Worm (Caenorhabditis elegans) whole organism, L3 larva: ENCODE data around the gene cdk-5.
A peak's percentile ranks its signal among the peaks of the same experiment; 100 is the strongest.

Source experiments
- R02D3.7 ChIP-seq: fragments of 150-350 bp; optimal IDR thresholded peaks from 2 replicates; lab custom pipeline; 2014; ENCODE audit warnings: missing biosample characterization, missing genetic modification characterization
- aly-2 ChIP-seq: fragments of 150-350 bp; optimal IDR thresholded peaks from 2 replicates; lab custom pipeline; 2014; ENCODE audit warnings: missing biosample characterization, missing genetic modification characterization
- ama-1 ChIP-seq: fragments of 150-350 bp; optimal IDR thresholded peaks from 2 replicates; lab custom pipeline; 2018
- ceh-16 ChIP-seq: sonication (generic microtip); optimal IDR thresholded peaks from 2 replicates; lab custom pipeline; 2017; ENCODE audit warnings: missing biosample characterization, missing genetic modification characterization
- ceh-28 ChIP-seq: fragments of 150-350 bp; optimal IDR thresholded peaks from 2 replicates; lab custom pipeline; 2014; ENCODE audit warnings: missing biosample characterization, missing genetic modification reagents, missing genetic modification characterization
- ceh-82 ChIP-seq: fragments of 150-350 bp; optimal IDR thresholded peaks from 2 replicates; lab custom pipeline; 2014; ENCODE audit warnings: missing biosample characterization, missing genetic modification characterization
- ceh-9 ChIP-seq: sonication (generic microtip); optimal IDR thresholded peaks from 2 replicates; lab custom pipeline; 2018; ENCODE audit warnings: missing biosample characterization, missing genetic modification characterization
- daf-12 ChIP-seq: fragments of 150-350 bp; optimal IDR thresholded peaks from 2 replicates; lab custom pipeline; 2014; ENCODE audit warnings: missing biosample characterization, missing genetic modification reagents, missing genetic modification characterization
- elt-2 ChIP-seq: sonication (generic microtip); optimal IDR thresholded peaks from 2 replicates; lab custom pipeline; 2016; ENCODE audit warnings: missing genetic modification reagents, mild to moderate bottlenecking, missing genetic modification characterization, missing compliant biosample characterization
- elt-3 ChIP-seq, 3 experiments: fragments of 150-350 bp in 1 of 3; sonication (generic microtip) in 2 of 3; optimal IDR thresholded peaks; 2 replicates in 2 of 3; 4 replicates in 1 of 3; lab custom pipeline; 2014 to 2017; ENCODE audit warnings: missing biosample characterization in 3 of 3, missing genetic modification characterization in 3 of 3
- eor-1 ChIP-seq, 2 experiments: fragments of 150-350 bp; optimal IDR thresholded peaks; 2 replicates each; lab custom pipeline; 2014 to 2018; ENCODE audit warnings: missing biosample characterization in 2 of 2, missing genetic modification characterization in 2 of 2
- fkh-10 ChIP-seq: sonication (generic microtip); optimal IDR thresholded peaks from 2 replicates; lab custom pipeline; 2017; ENCODE audit warnings: missing biosample characterization, missing genetic modification reagents, missing genetic modification characterization
- fkh-2 ChIP-seq: fragments of 150-350 bp; optimal IDR thresholded peaks from 2 replicates; lab custom pipeline; 2014; ENCODE audit warnings: missing biosample characterization, missing genetic modification reagents, missing genetic modification characterization
- hmg-11 ChIP-seq: sonication (generic microtip); optimal IDR thresholded peaks from 2 replicates; lab custom pipeline; 2016; ENCODE audit warnings: missing genetic modification characterization, missing compliant biosample characterization
- lin-15B ChIP-seq: fragments of 150-350 bp; optimal IDR thresholded peaks from 2 replicates; lab custom pipeline; 2014; ENCODE audit warnings: missing biosample characterization, missing genetic modification characterization
- lin-39 ChIP-seq: fragments of 150-350 bp; optimal IDR thresholded peaks from 2 replicates; lab custom pipeline; 2018; ENCODE audit warnings: missing biosample characterization, missing genetic modification reagents, missing genetic modification characterization
- lsy-12 ChIP-seq: sonication (generic microtip); optimal IDR thresholded peaks from 2 replicates; lab custom pipeline; 2016; ENCODE audit warnings: mild to moderate bottlenecking, missing genetic modification characterization, missing compliant biosample characterization
- mdl-1 ChIP-seq: fragments of 150-350 bp; optimal IDR thresholded peaks from 2 replicates; lab custom pipeline; 2014; ENCODE audit warnings: missing biosample characterization, missing genetic modification characterization
- mml-1 ChIP-seq: fragments of 150-350 bp; sonication (generic microtip); optimal IDR thresholded peaks from 3 replicates; lab custom pipeline; 2014; ENCODE audit warnings: missing biosample characterization, missing genetic modification characterization
- nfya-1 ChIP-seq: sonication (generic microtip); optimal IDR thresholded peaks from 2 replicates; lab custom pipeline; 2017; ENCODE audit warnings: missing genetic modification characterization, mild to moderate bottlenecking, missing compliant biosample characterization, antibody characterized with exemption, moderate library complexity; ENCODE audit not compliant: insufficient read depth
- nhr-11 ChIP-seq: fragments of 150-350 bp; optimal IDR thresholded peaks from 2 replicates; lab custom pipeline; 2014; ENCODE audit warnings: missing biosample characterization, missing genetic modification characterization
- nhr-12 ChIP-seq: fragments of 150-350 bp; optimal IDR thresholded peaks from 2 replicates; lab custom pipeline; 2014; ENCODE audit warnings: missing biosample characterization, missing genetic modification characterization
- nhr-23 ChIP-seq: fragments of 150-350 bp; optimal IDR thresholded peaks from 2 replicates; lab custom pipeline; 2014; ENCODE audit warnings: missing biosample characterization, missing genetic modification reagents, missing genetic modification characterization
- nhr-237 ChIP-seq: fragments of 150-350 bp; optimal IDR thresholded peaks from 2 replicates; lab custom pipeline; 2014; ENCODE audit warnings: missing biosample characterization, missing genetic modification characterization
- nhr-25 ChIP-seq: sonication (generic microtip); optimal IDR thresholded peaks from 2 replicates; lab custom pipeline; 2017; ENCODE audit warnings: missing biosample characterization, missing genetic modification characterization
- nhr-67 ChIP-seq: fragments of 150-350 bp; optimal IDR thresholded peaks from 2 replicates; lab custom pipeline; 2014; ENCODE audit warnings: missing biosample characterization, missing genetic modification characterization
- nhr-77 ChIP-seq: fragments of 150-350 bp; optimal IDR thresholded peaks from 2 replicates; lab custom pipeline; 2014; ENCODE audit warnings: missing biosample characterization, missing genetic modification characterization
- pha-4 ChIP-seq: fragments of 150-350 bp; optimal IDR thresholded peaks from 2 replicates; lab custom pipeline; 2014; ENCODE audit warnings: missing biosample characterization, missing genetic modification reagents, missing genetic modification characterization
- sea-2 ChIP-seq: fragments of 150-350 bp; sonication (generic microtip); optimal IDR thresholded peaks from 4 replicates; lab custom pipeline; 2014; ENCODE audit warnings: missing biosample characterization, missing genetic modification reagents, missing genetic modification characterization
- skn-1 ChIP-seq: fragments of 150-350 bp; optimal IDR thresholded peaks from 2 replicates; lab custom pipeline; 2014; ENCODE audit warnings: missing biosample characterization, missing genetic modification characterization
- snpc-4 ChIP-seq: fragments of 150-350 bp; optimal IDR thresholded peaks from 2 replicates; lab custom pipeline; 2014; ENCODE audit warnings: missing biosample characterization, missing genetic modification characterization
- tbx-2 ChIP-seq: sonication (generic microtip); optimal IDR thresholded peaks from 2 replicates; lab custom pipeline; 2016; ENCODE audit warnings: mild to moderate bottlenecking, missing genetic modification characterization, missing compliant biosample characterization
- zag-1 ChIP-seq: fragments of 150-350 bp; optimal IDR thresholded peaks from 2 replicates; lab custom pipeline; 2014; ENCODE audit warnings: missing biosample characterization, missing genetic modification characterization
- ztf-4 ChIP-seq: fragments of 150-350 bp; optimal IDR thresholded peaks from 2 replicates; lab custom pipeline; 2014; ENCODE audit warnings: missing biosample characterization, missing genetic modification characterization

cdk-5 gene

DNA sequence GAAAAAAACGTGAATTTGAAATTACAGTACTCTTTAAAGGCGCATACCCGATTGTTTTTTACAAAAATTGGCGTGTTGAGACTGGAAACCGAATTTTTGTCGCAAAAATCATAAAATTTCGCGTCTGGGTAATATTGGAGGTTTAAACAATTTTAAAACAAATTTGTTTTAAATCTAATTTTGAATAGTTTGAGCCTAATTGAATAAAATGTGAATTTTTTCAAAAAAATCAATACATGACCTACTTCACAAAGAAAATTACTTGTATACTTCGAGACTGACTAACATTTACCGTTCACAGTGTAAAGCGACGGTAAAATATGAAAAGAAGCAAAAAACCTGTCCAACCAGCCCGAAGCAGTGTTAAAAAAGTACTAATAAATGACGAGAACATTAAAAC lies 8.8 kb downstream of the cdk-5 start:
- no peak for TF ChIP-seq mdl-1 (tag; lab: Kevin White, UChicago)
- no peak for TF ChIP-seq nhr-77 (tag; lab: Kevin White, UChicago)
- TF ChIP-seq ceh-82 (tag; lab: Kevin White, UChicago): no peak
- no peak for TF ChIP-seq nhr-11 (tag; lab: Kevin White, UChicago)
- TF ChIP-seq ama-1 (lab: Kevin White, UChicago): peak; percentile 7
- TF ChIP-seq lsy-12 (tag; lab: Kevin White, UChicago): no peak
- no peak for TF ChIP-seq R02D3.7 (tag; lab: Kevin White, UChicago)
- no peak for TF ChIP-seq zag-1 (tag; lab: Kevin White, UChicago)
- peak; percentile 5 for TF ChIP-seq nhr-23 (tag; lab: Kevin White, UChicago)
- no peak for TF ChIP-seq ceh-9
- TF ChIP-seq ceh-28: peak; percentile 58
- no peak for TF ChIP-seq nhr-67
- TF ChIP-seq sea-2 (GFP tag; lab: Kevin White, UChicago): no peak

- TF ChIP-seq lin-15B (tag; lab: Kevin White, UChicago): peak; percentile 47
- TF ChIP-seq pha-4 (tag; lab: Kevin White, UChicago): peak; percentile 47
- peak; percentile 3 for TF ChIP-seq hmg-11 (tag; lab: Kevin White, UChicago)
- TF ChIP-seq nhr-12: no peak
- peak; percentile 0 for TF ChIP-seq lin-39
- TF ChIP-seq nfya-1 (tag; lab: Kevin White, UChicago): peak; percentile 51
- no peak for TF ChIP-seq mdl-1 (tag; lab: Kevin White, UChicago)
- TF ChIP-seq fkh-10 (GFP tag; lab: Kevin White, UChicago): peak; percentile 34
These were observed 10.3 kb downstream of the cdk-5 start for ce11 chrIII:13455816-13456215.

ce11 chrIII:13455207-13455606 lies 10.9 kb downstream of the cdk-5 start, which contains the start of gene cua-1:
cua-1 (minus strand) TSS chrIII:13455307.
- no peak for TF ChIP-seq skn-1 (tag; lab: Kevin White, UChicago)

DNA sequence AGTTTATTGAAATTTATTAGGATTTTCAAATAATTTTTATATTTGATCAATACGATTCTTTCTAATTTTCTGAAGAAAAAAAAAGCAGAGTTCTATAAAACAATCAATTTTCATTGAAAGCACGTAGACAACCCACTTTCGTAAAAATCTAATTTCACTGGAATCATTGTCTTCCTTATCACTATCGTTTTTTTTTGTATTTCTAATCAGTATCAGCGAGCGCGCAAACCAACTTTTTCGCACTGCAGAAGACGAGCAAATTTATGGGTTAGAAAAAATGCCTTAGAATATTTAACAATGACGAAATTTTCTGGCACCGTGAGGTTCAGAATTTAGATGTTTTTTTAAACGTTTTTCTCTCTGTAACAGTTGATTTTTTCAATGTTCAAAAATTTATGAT lies 13.3 kb downstream of the cdk-5 start:
- no peak for TF ChIP-seq snpc-4 (tag; lab: Kevin White, UChicago)
- TF ChIP-seq nhr-237 (tag; lab: Kevin White, UChicago): no peak
- peak; percentile 62 for TF ChIP-seq elt-2 (tag; lab: Kevin White, UChicago)

DNA sequence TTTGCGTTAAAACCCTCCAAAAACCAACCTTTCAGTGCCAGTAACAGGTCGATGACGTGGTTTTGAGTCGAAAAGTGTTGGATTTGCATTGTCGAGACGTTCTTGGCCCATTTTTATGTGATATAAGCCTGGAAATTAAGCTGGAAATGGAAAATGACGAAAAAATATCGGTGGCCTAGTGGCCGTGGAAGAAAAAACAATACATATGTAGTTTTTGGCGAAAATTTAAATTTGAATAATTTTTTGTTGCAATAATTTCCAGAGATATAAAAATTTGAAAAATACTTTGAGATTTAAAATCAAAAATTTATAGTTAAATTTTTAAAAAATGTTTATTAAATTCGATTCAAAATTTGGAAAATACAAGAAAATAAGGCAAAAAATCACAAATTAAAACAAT lies 26.7 kb downstream of the cdk-5 start, which contains the start of gene ciao-2B:
Gene ciao-2B, minus strand, starts transcription at position 130 of the 400 bp plus-strand sequence.
- peak; percentile 57 for TF ChIP-seq pha-4 (tag; lab: Kevin White, UChicago)
- no peak for TF ChIP-seq nhr-25 (tag; lab: Kevin White, UChicago)
- peak; percentile 44 for TF ChIP-seq nfya-1 (tag; lab: Kevin White, UChicago)
- TF ChIP-seq R02D3.7 (tag; lab: Kevin White, UChicago): no peak
- no peak for TF ChIP-seq mdl-1 (tag; lab: Kevin White, UChicago)
- no peak for TF ChIP-seq nhr-11 (tag; lab: Kevin White, UChicago)
- TF ChIP-seq nhr-12: no peak
- TF ChIP-seq ztf-4 (tag; lab: Kevin White, UChicago): no peak
- no peak for TF ChIP-seq aly-2 (tag; lab: Kevin White, UChicago)
- TF ChIP-seq ceh-28: peak; percentile 27
- TF ChIP-seq hmg-11 (tag; lab: Kevin White, UChicago): no peak
- TF ChIP-seq lin-15B (tag; lab: Kevin White, UChicago): peak; percentile 23
- no peak for TF ChIP-seq sea-2 (GFP tag; lab: Kevin White, UChicago)
- TF ChIP-seq ceh-9: no peak
- TF ChIP-seq skn-1 (tag; lab: Kevin White, UChicago): peak; percentile 24
- no peak for TF ChIP-seq ceh-16
- TF ChIP-seq tbx-2 (tag; lab: Kevin White, UChicago): no peak

- TF ChIP-seq ceh-16: no peak
- TF ChIP-seq pha-4 (tag; lab: Kevin White, UChicago): no peak
- TF ChIP-seq nhr-77 (tag; lab: Kevin White, UChicago): no peak
- no peak for TF ChIP-seq nhr-11 (tag; lab: Kevin White, UChicago)
- TF ChIP-seq elt-2 (tag; lab: Kevin White, UChicago): no peak
- no peak for TF ChIP-seq nhr-237 (tag; lab: Kevin White, UChicago)
- TF ChIP-seq elt-3 (tag; optimal IDR thresholded peaks at IDR 0.05; lab: Kevin White, UChicago): no peak
- no peak for TF ChIP-seq fkh-2 (tag; lab: Kevin White, UChicago)
- TF ChIP-seq ceh-28: no peak
- no peak for TF ChIP-seq hmg-11 (tag; lab: Kevin White, UChicago)
- no peak for TF ChIP-seq ceh-82 (tag; lab: Kevin White, UChicago)
- no peak for TF ChIP-seq aly-2 (tag; lab: Kevin White, UChicago)
- TF ChIP-seq eor-1 (tag; optimal IDR thresholded peaks at IDR 0.05; lab: Kevin White, UChicago): no peak
- no peak for TF ChIP-seq nhr-12
- TF ChIP-seq mml-1 (tag; lab: Kevin White, UChicago): no peak
- TF ChIP-seq zag-1 (tag; lab: Kevin White, UChicago): no peak
- no peak for TF ChIP-seq tbx-2 (tag; lab: Kevin White, UChicago)
- TF ChIP-seq daf-12 (tag; lab: Kevin White, UChicago): no peak
- TF ChIP-seq, all 47 proteins: peak for 0
These were observed 29.3 kb downstream of the cdk-5 start, which contains the start of gene F45G2.9 for ce11 chrIII:13436843-13437242. F45G2.9 (minus strand) TSS chrIII:13436943.
